Fruit fly (Drosophila melanogaster) whole organism, embryonic: ENCODE results near the gene Bx42.
A peak's percentile ranks its signal among the peaks of the same experiment; 100 is the strongest.

Source experiments
- Abd-B ChIP-seq: fragments of 200-800 bp; sonication (Bioruptor generic); optimal IDR thresholded peaks from 2 replicates; lab custom pipeline; 2018; ENCODE audit warnings: missing biosample characterization, mild to moderate bottlenecking, missing genetic modification characterization, moderate library complexity
- BtbVII ChIP-seq: fragments of 200-800 bp; sonication (Bioruptor generic); optimal IDR thresholded peaks from 3 replicates; lab custom pipeline; 2017; ENCODE audit warnings: missing biosample characterization, mild to moderate bottlenecking, missing genetic modification characterization
- CG10462 ChIP-seq: fragments of 200-800 bp; sonication (Bioruptor generic); optimal IDR thresholded peaks from 2 replicates; lab custom pipeline; 2016; ENCODE audit warnings: missing biosample characterization, missing genetic modification characterization
- CG11093 ChIP-seq: fragments of 200-800 bp; sonication (Bioruptor generic); IDR thresholded peaks from 3 replicates; pipeline ENCODE4 v1.3.6; 2022; ENCODE audit warnings: missing biosample characterization, missing genetic modification characterization
- CG11560 ChIP-seq: fragments of 200-800 bp; sonication (Bioruptor generic); IDR thresholded peaks from 3 replicates; pipeline ENCODE4 v1.3.6; 2022; ENCODE audit warnings: missing biosample characterization, missing genetic modification characterization
- CG1233 ChIP-seq: fragments of 200-800 bp; sonication (Bioruptor generic); optimal IDR thresholded peaks from 4 replicates; lab custom pipeline; 2018; ENCODE audit warnings: missing biosample characterization, mild to moderate bottlenecking, missing genetic modification characterization
- CG13287 ChIP-seq: fragments of 200-800 bp; sonication (Bioruptor generic); IDR thresholded peaks from 2 replicates; pipeline ENCODE4 v1.3.6; 2022; ENCODE audit warnings: missing biosample characterization, missing genetic modification characterization; ENCODE audit not compliant: partially characterized antibody
- CG1602 ChIP-seq: fragments of 200-800 bp; sonication (Bioruptor generic); optimal IDR thresholded peaks from 3 replicates; lab custom pipeline; 2016; ENCODE audit warnings: missing biosample characterization, missing genetic modification characterization
- CG30020 ChIP-seq: fragments of 200-800 bp; optimal IDR thresholded peaks from 2 replicates; lab custom pipeline; 2019; ENCODE audit warnings: missing biosample characterization, mild to moderate bottlenecking, missing genetic modification characterization, moderate library complexity
- CG30403 ChIP-seq: fragments of 200-800 bp; sonication (Bioruptor generic); optimal IDR thresholded peaks from 3 replicates; lab custom pipeline; 2016; ENCODE audit warnings: missing biosample characterization, missing genetic modification characterization
- CG31365 ChIP-seq: fragments of 200-800 bp; sonication (Bioruptor generic); optimal IDR thresholded peaks from 2 replicates; lab custom pipeline; 2018; ENCODE audit warnings: missing biosample characterization, mild to moderate bottlenecking, missing genetic modification characterization
- CG34224 ChIP-seq: fragments of 200-800 bp; sonication (Bioruptor generic); IDR thresholded peaks from 3 replicates; pipeline ENCODE4 v1.3.6; 2022; ENCODE audit warnings: missing biosample characterization, missing genetic modification characterization; ENCODE audit not compliant: partially characterized antibody
- CG34422 ChIP-seq: fragments of 200-800 bp; sonication (Bioruptor generic); IDR thresholded peaks from 3 replicates; pipeline ENCODE4 v1.3.6; 2022; ENCODE audit warnings: missing biosample characterization, missing genetic modification characterization
- CG4424 ChIP-seq: fragments of 200-800 bp; sonication (Bioruptor generic); optimal IDR thresholded peaks from 3 replicates; lab custom pipeline; 2016; ENCODE audit warnings: missing biosample characterization, missing genetic modification characterization
- CG7556 ChIP-seq: fragments of 200-800 bp; sonication (Bioruptor generic); optimal IDR thresholded peaks from 2 replicates; lab custom pipeline; 2017; ENCODE audit warnings: missing biosample characterization, mild to moderate bottlenecking, missing genetic modification characterization
- CG7963 ChIP-seq: fragments of 200-800 bp; sonication (Bioruptor generic); IDR thresholded peaks from 3 replicates; pipeline ENCODE4 v1.3.6; 2022; ENCODE audit warnings: missing biosample characterization, missing genetic modification characterization; ENCODE audit not compliant: partially characterized antibody
- CkIIα-i1 ChIP-seq: fragments of 200-800 bp; sonication (Bioruptor generic); IDR thresholded peaks from 2 replicates; pipeline ENCODE4 v1.3.6; 2022; ENCODE audit warnings: missing biosample characterization, missing genetic modification characterization
- Dbx ChIP-seq: fragments of 200-800 bp; sonication (Bioruptor generic); IDR thresholded peaks from 3 replicates; pipeline ENCODE4 v1.3.6; 2022; ENCODE audit warnings: missing biosample characterization, missing genetic modification characterization
- Dll ChIP-seq: fragments of 200-800 bp; sonication (Bioruptor generic); IDR thresholded peaks from 4 replicates; pipeline ENCODE4 v1.3.6; 2022; ENCODE audit warnings: missing biosample characterization, missing genetic modification characterization; ENCODE audit not compliant: partially characterized antibody
- Eip74EF ChIP-seq, 2 experiments: fragments of 200-800 bp in 1 of 2; fragments of >200 bp in 1 of 2; sonication (Bioruptor generic) in 1 of 2; optimal IDR thresholded peaks; 2 replicates each; lab custom pipeline; 2017 to 2019; ENCODE audit warnings: missing biosample characterization in 2 of 2, missing genetic modification characterization in 2 of 2, mild to moderate bottlenecking in 1 of 2, moderate library complexity in 1 of 2
- Elba2 ChIP-seq: fragments of 200-800 bp; sonication (Bioruptor generic); optimal IDR thresholded peaks from 3 replicates; lab custom pipeline; 2016; ENCODE audit warnings: missing biosample characterization, missing genetic modification characterization
- Gug ChIP-seq: fragments of 200-800 bp; sonication (Bioruptor generic); IDR thresholded peaks from 4 replicates; pipeline ENCODE4 v1.3.6; 2022; ENCODE audit warnings: missing biosample characterization, missing genetic modification characterization
- H15 ChIP-seq: fragments of 200-800 bp; sonication (Bioruptor generic); IDR thresholded peaks from 3 replicates; pipeline ENCODE4 v1.3.6; 2022; ENCODE audit warnings: missing biosample characterization, missing genetic modification characterization
- HLH54F ChIP-seq: fragments of 200-800 bp; sonication (Bioruptor generic); optimal IDR thresholded peaks from 3 replicates; lab custom pipeline; 2016; ENCODE audit warnings: missing biosample characterization, missing genetic modification characterization
- Hey ChIP-seq: fragments of 200-800 bp; sonication (Bioruptor generic); optimal IDR thresholded peaks from 3 replicates; lab custom pipeline; 2018; ENCODE audit warnings: missing biosample characterization, mild to moderate bottlenecking, missing genetic modification characterization
- Hsf ChIP-seq: fragments of 200-800 bp; sonication (Bioruptor generic); optimal IDR thresholded peaks from 3 replicates; lab custom pipeline; 2016; ENCODE audit warnings: missing biosample characterization, missing genetic modification characterization
- Pdp1 ChIP-seq, 2 experiments: fragments of 200-800 bp; sonication (Bioruptor generic); optimal IDR thresholded peaks; 3 replicates each; lab custom pipeline; 2016; ENCODE audit warnings: missing biosample characterization in 2 of 2, missing genetic modification characterization in 2 of 2, mild to moderate bottlenecking in 1 of 2, moderate library complexity in 1 of 2
- Rfx ChIP-seq: fragments of 200-800 bp; sonication (Bioruptor generic); IDR thresholded peaks from 2 replicates; pipeline ENCODE4 v1.3.6; 2022; ENCODE audit warnings: missing biosample characterization, missing genetic modification characterization
- Rx ChIP-seq: fragments of 200-800 bp; sonication (Bioruptor generic); IDR thresholded peaks from 2 replicates; pipeline ENCODE4 v1.3.6; 2022; ENCODE audit warnings: missing biosample characterization, missing genetic modification characterization
- al ChIP-seq: fragments of 200-800 bp; sonication (Bioruptor generic); IDR thresholded peaks from 2 replicates; pipeline ENCODE4 v1.3.6; 2022; ENCODE audit warnings: missing biosample characterization, missing genetic modification characterization
- dpn ChIP-seq, 2 experiments: fragments of 200-800 bp; sonication (Bioruptor generic); optimal IDR thresholded peaks; 3 replicates each; lab custom pipeline; 2016; ENCODE audit warnings: missing biosample characterization in 2 of 2, missing genetic modification characterization in 2 of 2
- dysf ChIP-seq: fragments of 200-800 bp; sonication (Bioruptor generic); IDR thresholded peaks from 3 replicates; pipeline ENCODE4 v1.3.6; 2022; ENCODE audit warnings: missing biosample characterization, missing genetic modification characterization
- kay ChIP-seq: fragments of 200-800 bp; sonication (Bioruptor generic); optimal IDR thresholded peaks from 2 replicates; lab custom pipeline; 2016; ENCODE audit warnings: missing biosample characterization, missing genetic modification characterization
- pita ChIP-seq: fragments of 200-800 bp; sonication (Bioruptor generic); optimal IDR thresholded peaks from 2 replicates; lab custom pipeline; 2017; ENCODE audit warnings: missing biosample characterization, mild to moderate bottlenecking, missing genetic modification characterization
- prd ChIP-seq, 3 experiments: fragments of >200 bp in 2 of 3; fragments of 200-800 bp in 1 of 3; sonication (Bioruptor generic) in 1 of 3; optimal IDR thresholded peaks in 2 of 3; IDR thresholded peaks in 1 of 3; 2 replicates in 2 of 3; 3 replicates in 1 of 3; pipeline versions ENCODE4 v1.3.6 to Lab custom; 2017 to 2022; ENCODE audit warnings: missing biosample characterization in 1 of 3, missing genetic modification characterization in 1 of 3
- run ChIP-seq: fragments of 200-800 bp; sonication (Bioruptor generic); optimal IDR thresholded peaks from 3 replicates; lab custom pipeline; 2018; ENCODE audit warnings: missing biosample characterization, mild to moderate bottlenecking, missing genetic modification characterization
- vnd ChIP-seq: fragments of 200-800 bp; sonication (Bioruptor generic); IDR thresholded peaks from 3 replicates; pipeline ENCODE4 v1.3.6; 2022; ENCODE audit warnings: missing biosample characterization, missing genetic modification characterization; ENCODE audit not compliant: partially characterized antibody

Bx42 gene

dm6 chrX:9106775-9107283, 425 bp upstream of the Bx42 start, which contains the start of gene Arfrp1 (continued):
- TF ChIP-seq CG13287 (GFP tag; lab: Robert Waterston, UW) (peak; percentile 79), al (peak; percentile 49; the same call in 1 of the 2 replicates), CG4424 (GFP tag; lab: Kevin White, UChicago) (peak; percentile 6), vnd (GFP tag; lab: Robert Waterston, UW) (peak; percentile 71), Dbx (GFP tag; lab: Robert Waterston, UW) (0 out of 3 replicates have a peak, but pooled peaks have one; percentile 5), CG31365 (tag; lab: Kevin White, UChicago) (no peak), Dll (GFP tag; lab: Robert Waterston, UW) (peak; percentile 83), Pdp1 (GFP tag; optimal IDR thresholded peaks at IDR 0.05; lab: Kevin White, UChicago) (peak; percentile 15 to 26), CG30020 (tag; lab: Kevin White, UChicago) (peak; percentile 27), prd (optimal IDR thresholded peaks at IDR 0.05; lab: Kevin White, UChicago) (no peak), prd (GFP tag; IDR thresholded peaks at IDR 0.05; lab: Robert Waterston, UW) (peak; percentile 41; the same call in 1 of the 3 replicates), CG7963 (GFP tag; lab: Robert Waterston, UW) (peak; percentile 64; the same call in 2 of the 3 replicates), Rx (GFP tag; lab: Robert Waterston, UW) (no peak), CG34224 (GFP tag; lab: Robert Waterston, UW) (peak; percentile 79), Elba2 (GFP tag; lab: Kevin White, UChicago) (peak; percentile 62), CkIIα-i1 (GFP tag; lab: Robert Waterston, UW) (no peak), H15 (no peak), Rfx (GFP tag; lab: Robert Waterston, UW) (peak; percentile 33), CG30403 (GFP tag; lab: Kevin White, UChicago) (peak; percentile 51), CG1602 (GFP tag; lab: Kevin White, UChicago) (peak; percentile 15), CG11093 (no peak), CG7556 (GFP tag; lab: Kevin White, UChicago) (no peak), CG1233 (GFP tag; lab: Kevin White, UChicago) (no peak), HLH54F (GFP tag; lab: Kevin White, UChicago) (no peak), dysf (GFP tag; lab: Robert Waterston, UW) (0 out of 3 replicates have a peak, but pooled peaks have one; percentile 22), Hey (no peak), Hsf (GFP tag; lab: Kevin White, UChicago) (no peak), run (tag; lab: Kevin White, UChicago) (no peak), kay (GFP tag; lab: Kevin White, UChicago) (peak; percentile 11), BtbVII (GFP tag; lab: Kevin White, UChicago) (no peak), Eip74EF (GFP tag; optimal IDR thresholded peaks at IDR 0.05; lab: Kevin White, UChicago) (no peak), dpn (GFP tag; optimal IDR thresholded peaks at IDR 0.05; lab: Kevin White, UChicago) (peak; percentile 6 to 47), Abd-B (GFP tag; lab: Kevin White, UChicago) (peak; percentile 51), CG34422 (GFP tag; lab: Robert Waterston, UW) (0 out of 3 replicates have a peak, but pooled peaks have one; percentile 11), CG10462 (no peak), CG11560 (tag; lab: Robert Waterston, UW) (0 out of 3 replicates have a peak, but pooled peaks have one; percentile 11), pita (GFP tag; lab: Kevin White, UChicago) (no peak), Gug (GFP tag; lab: Robert Waterston, UW) (peak; percentile 10; the same call in 1 of the 4 replicates)
